Fruit fly (Drosophila melanogaster) whole organism, embryonic: ENCODE results near the gene CG15423.

Source experiments
- Adf1 ChIP-seq: fragments of 200-800 bp; sonication (Bioruptor generic); IDR thresholded peaks from 2 replicates; pipeline ENCODE4 v1.3.6; 2022; ENCODE audit warnings: missing biosample characterization, missing genetic modification characterization
- CG10321 ChIP-seq: fragments of 200-800 bp; sonication (Bioruptor generic); IDR thresholded peaks from 2 replicates; pipeline ENCODE4 v1.3.6; 2022; ENCODE audit warnings: missing biosample characterization, missing genetic modification characterization
- CG10543 ChIP-seq: fragments of 200-800 bp; sonication (Bioruptor generic); optimal IDR thresholded peaks from 3 replicates; lab custom pipeline; 2017; ENCODE audit warnings: missing biosample characterization, mild to moderate bottlenecking, missing genetic modification characterization, moderate library complexity
- CG13775 ChIP-seq: fragments of 200-800 bp; sonication (Bioruptor generic); optimal IDR thresholded peaks from 3 replicates; lab custom pipeline; 2017; ENCODE audit warnings: missing biosample characterization, mild to moderate bottlenecking, missing genetic modification characterization
- CG15479 ChIP-seq: fragments of 200-800 bp; sonication (Bioruptor generic); optimal IDR thresholded peaks from 3 replicates; lab custom pipeline; 2019; ENCODE audit warnings: missing biosample characterization, mild to moderate bottlenecking, missing genetic modification characterization, moderate library complexity
- CG2199 ChIP-seq: fragments of 200-800 bp; sonication (Bioruptor generic); IDR thresholded peaks from 3 replicates; pipeline ENCODE4 v1.3.6; 2022; ENCODE audit warnings: missing biosample characterization, missing genetic modification characterization
- CG2889 ChIP-seq: fragments of 200-800 bp; sonication (Bioruptor generic); IDR thresholded peaks from 3 replicates; pipeline ENCODE4 v1.3.6; 2022; ENCODE audit warnings: missing biosample characterization, missing genetic modification characterization
- CG31441 ChIP-seq: fragments of 200-800 bp; sonication (Bioruptor generic); IDR thresholded peaks from 2 replicates; pipeline ENCODE4 v1.3.6; 2022; ENCODE audit warnings: missing biosample characterization, missing genetic modification characterization
- CG3163 ChIP-seq: fragments of 200-800 bp; sonication (Bioruptor generic); optimal IDR thresholded peaks from 3 replicates; lab custom pipeline; 2016; ENCODE audit warnings: missing biosample characterization, missing genetic modification characterization
- CG6791 ChIP-seq: fragments of 200-800 bp; sonication (Bioruptor generic); IDR thresholded peaks from 3 replicates; pipeline ENCODE4 v1.3.6; 2022; ENCODE audit warnings: missing biosample characterization, missing genetic modification characterization; ENCODE audit not compliant: partially characterized antibody
- CG8290 ChIP-seq, 3 experiments: fragments of 200-800 bp; sonication (Bioruptor generic); optimal IDR thresholded peaks; 2 replicates each; lab custom pipeline; 2016 to 2019; ENCODE audit warnings: missing biosample characterization in 3 of 3, missing genetic modification characterization in 3 of 3, mild to moderate bottlenecking in 2 of 3, moderate library complexity in 1 of 3
- CG8924 ChIP-seq: fragments of 200-800 bp; optimal IDR thresholded peaks from 3 replicates; lab custom pipeline; 2019; ENCODE audit warnings: missing biosample characterization, mild to moderate bottlenecking, missing genetic modification characterization, moderate library complexity
- Dad ChIP-seq: fragments of 200-800 bp; sonication (Bioruptor generic); optimal IDR thresholded peaks from 3 replicates; lab custom pipeline; 2016; ENCODE audit warnings: missing biosample characterization, missing genetic modification characterization
- HLHmδ ChIP-seq: fragments of 200-800 bp; sonication (Bioruptor generic); optimal IDR thresholded peaks from 2 replicates; lab custom pipeline; 2018; ENCODE audit warnings: missing biosample characterization, mild to moderate bottlenecking, missing genetic modification characterization, moderate library complexity
- HmgD ChIP-seq: fragments of 200-800 bp; sonication (Bioruptor generic); optimal IDR thresholded peaks from 3 replicates; lab custom pipeline; 2016; ENCODE audit warnings: missing biosample characterization, missing genetic modification characterization
- Hmr ChIP-seq: fragments of 200-800 bp; sonication (Bioruptor generic); optimal IDR thresholded peaks from 3 replicates; lab custom pipeline; 2017; ENCODE audit warnings: mild to moderate bottlenecking, missing biosample characterization, missing genetic modification reagents, missing genetic modification characterization
- Jarid2 ChIP-seq: fragments of 200-800 bp; sonication (Bioruptor generic); optimal IDR thresholded peaks from 3 replicates; lab custom pipeline; 2017; ENCODE audit warnings: mild to moderate bottlenecking, missing biosample characterization, missing genetic modification reagents, missing genetic modification characterization
- Mad ChIP-seq: fragments of 200-800 bp; sonication (Bioruptor generic); optimal IDR thresholded peaks from 2 replicates; lab custom pipeline; 2016; ENCODE audit warnings: missing biosample characterization, missing genetic modification characterization
- Med ChIP-seq: fragments of 200-800 bp; sonication (Bioruptor generic); peaks from one replicate; lab custom pipeline; 2016; ENCODE audit warnings: missing biosample characterization, missing genetic modification characterization, mild to moderate bottlenecking, inconsistent platforms, moderate library complexity
- Rfx ChIP-seq: fragments of 200-800 bp; sonication (Bioruptor generic); IDR thresholded peaks from 2 replicates; pipeline ENCODE4 v1.3.6; 2022; ENCODE audit warnings: missing biosample characterization, missing genetic modification characterization
- Sox100B ChIP-seq: fragments of 200-800 bp; sonication (Bioruptor generic); optimal IDR thresholded peaks from 3 replicates; lab custom pipeline; 2018; ENCODE audit warnings: missing biosample characterization, mild to moderate bottlenecking, missing genetic modification characterization
- Trl ChIP-seq, 3 experiments: fragments of >200 bp in 2 of 3; fragments of 200-800 bp in 1 of 3; sonication (Bioruptor generic) in 1 of 3; optimal IDR thresholded peaks; 2 replicates in 1 of 3; 3 replicates in 2 of 3; lab custom pipeline; 2016 to 2017; ENCODE audit warnings: missing biosample characterization in 1 of 3, missing genetic modification characterization in 1 of 3
- abd-A ChIP-seq: fragments of 200-800 bp; sonication (Bioruptor generic); optimal IDR thresholded peaks from 3 replicates; lab custom pipeline; 2019; ENCODE audit warnings: missing biosample characterization, mild to moderate bottlenecking, missing genetic modification characterization, moderate library complexity
- cg ChIP-seq: fragments of 200-800 bp; sonication (Bioruptor generic); optimal IDR thresholded peaks from 3 replicates; lab custom pipeline; 2019; ENCODE audit warnings: missing biosample characterization, mild to moderate bottlenecking, missing genetic modification characterization, moderate library complexity
- chif ChIP-seq, 2 experiments: fragments of 200-800 bp; sonication (Bioruptor generic); optimal IDR thresholded peaks; 3 replicates each; lab custom pipeline; 2016; ENCODE audit warnings: missing biosample characterization in 2 of 2, missing genetic modification characterization in 2 of 2
- chinmo ChIP-seq: fragments of 200-800 bp; sonication (Bioruptor generic); IDR thresholded peaks from 4 replicates; pipeline ENCODE4 v1.3.6; 2022; ENCODE audit warnings: missing biosample characterization, missing genetic modification characterization; ENCODE audit not compliant: partially characterized antibody
- chn ChIP-seq: fragments of 200-800 bp; sonication (Bioruptor generic); optimal IDR thresholded peaks from 2 replicates; lab custom pipeline; 2016; ENCODE audit warnings: missing biosample characterization, missing genetic modification characterization
- ci ChIP-seq: fragments of 200-800 bp; sonication (Bioruptor generic); IDR thresholded peaks from 3 replicates; pipeline ENCODE4 v1.3.6; 2022; ENCODE audit warnings: missing biosample characterization, missing genetic modification characterization
- ewg ChIP-seq: fragments of 200-800 bp; sonication (Bioruptor generic); optimal IDR thresholded peaks from 3 replicates; lab custom pipeline; 2017; ENCODE audit warnings: mild to moderate bottlenecking, missing biosample characterization, missing genetic modification reagents, missing genetic modification characterization
- gt ChIP-seq: fragments of 200-800 bp; sonication (Bioruptor generic); IDR thresholded peaks from 2 replicates; pipeline ENCODE4 v1.3.6; 2022; ENCODE audit warnings: missing biosample characterization, missing genetic modification characterization
- ham ChIP-seq: fragments of 200-800 bp; sonication (Bioruptor generic); IDR thresholded peaks from 2 replicates; pipeline ENCODE4 v1.3.6; 2022; ENCODE audit warnings: missing biosample characterization, missing genetic modification characterization
- her ChIP-seq: fragments of 200-800 bp; sonication (Bioruptor generic); optimal IDR thresholded peaks from 2 replicates; lab custom pipeline; 2016; ENCODE audit warnings: missing biosample characterization, missing genetic modification characterization
- insv ChIP-seq, 2 experiments: fragments of 200-800 bp; sonication (Bioruptor generic); optimal IDR thresholded peaks; 3 replicates each; lab custom pipeline; 2016 to 2018; ENCODE audit warnings: missing biosample characterization in 2 of 2, missing genetic modification characterization in 2 of 2
- inv ChIP-seq: fragments of 200-800 bp; sonication (Bioruptor generic); IDR thresholded peaks from 2 replicates; pipeline ENCODE4 v1.3.6; 2022; ENCODE audit warnings: missing biosample characterization, missing genetic modification characterization; ENCODE audit not compliant: partially characterized antibody
- kay ChIP-seq: fragments of 200-800 bp; sonication (Bioruptor generic); optimal IDR thresholded peaks from 2 replicates; lab custom pipeline; 2016; ENCODE audit warnings: missing biosample characterization, missing genetic modification characterization
- kni ChIP-seq: fragments of 200-800 bp; sonication (Bioruptor generic); optimal IDR thresholded peaks from 3 replicates; lab custom pipeline; 2017; ENCODE audit warnings: mild to moderate bottlenecking, missing biosample characterization, missing genetic modification reagents, missing genetic modification characterization
- lmd ChIP-seq: fragments of 200-800 bp; sonication (Bioruptor generic); IDR thresholded peaks from 2 replicates; pipeline ENCODE4 v1.3.6; 2022; ENCODE audit warnings: missing biosample characterization, missing genetic modification characterization
- pros ChIP-seq: fragments of 200-800 bp; sonication (Bioruptor generic); optimal IDR thresholded peaks from 3 replicates; lab custom pipeline; 2019; ENCODE audit warnings: missing biosample characterization, mild to moderate bottlenecking, missing genetic modification characterization, moderate library complexity
- scrt ChIP-seq: fragments of 200-800 bp; sonication (Bioruptor generic); optimal IDR thresholded peaks from 2 replicates; lab custom pipeline; 2018; ENCODE audit warnings: missing biosample characterization, mild to moderate bottlenecking, missing genetic modification characterization, moderate library complexity
- sqz ChIP-seq: fragments of 200-800 bp; sonication (Bioruptor generic); optimal IDR thresholded peaks from 3 replicates; lab custom pipeline; 2018; ENCODE audit warnings: missing biosample characterization, mild to moderate bottlenecking, missing genetic modification characterization
- sr ChIP-seq: fragments of 200-800 bp; sonication (Bioruptor generic); IDR thresholded peaks from 3 replicates; pipeline ENCODE4 v1.3.6; 2022; ENCODE audit warnings: missing biosample characterization, missing genetic modification characterization
- sug ChIP-seq: fragments of 200-800 bp; optimal IDR thresholded peaks from 2 replicates; lab custom pipeline; 2019; ENCODE audit warnings: missing biosample characterization, mild to moderate bottlenecking, missing genetic modification characterization, moderate library complexity
- tll ChIP-seq, 2 experiments: fragments of 200-800 bp in 1 of 2; fragments of >200 bp in 1 of 2; sonication (Bioruptor generic) in 1 of 2; optimal IDR thresholded peaks; 2 replicates each; lab custom pipeline; 2017 to 2019; ENCODE audit warnings: missing biosample characterization in 2 of 2, missing genetic modification characterization in 2 of 2, mild to moderate bottlenecking in 1 of 2, moderate library complexity in 1 of 2
- trh ChIP-seq: fragments of 200-800 bp; sonication (Bioruptor generic); optimal IDR thresholded peaks from 2 replicates; lab custom pipeline; 2016; ENCODE audit warnings: missing biosample characterization, missing genetic modification characterization
- twi ChIP-seq: fragments of 200-800 bp; optimal IDR thresholded peaks from 2 replicates; lab custom pipeline; 2019; ENCODE audit warnings: missing biosample characterization, mild to moderate bottlenecking, missing genetic modification characterization, moderate library complexity
- vfl ChIP-seq: fragments of 200-800 bp; sonication (Bioruptor generic); optimal IDR thresholded peaks from 2 replicates; lab custom pipeline; 2016; ENCODE audit warnings: missing biosample characterization, missing genetic modification characterization
- vvl ChIP-seq: fragments of 200-800 bp; sonication (Bioruptor generic); IDR thresholded peaks from 2 replicates; pipeline ENCODE4 v1.3.6; 2022; ENCODE audit warnings: missing biosample characterization, missing genetic modification characterization

CG15423 gene

dm6 chr2L:4031203-4032096 lies 25.6 kb downstream of the CG15423 start, which contains the start of gene ed (continued):
- TF ChIP-seq CG31441 (GFP tag; lab: Robert Waterston, UW) (no peak), chn (GFP tag; lab: Kevin White, UChicago) (no peak), CG10321 (GFP tag; lab: Robert Waterston, UW) (peak; percentile 76), Hmr (GFP tag; lab: Kevin White, UChicago) (peak; percentile 2), CG8290 (GFP tag; optimal IDR thresholded peaks at IDR 0.05; lab: Kevin White, UChicago) (no peak), CG8290 (tag; optimal IDR thresholded peaks at IDR 0.05; lab: Kevin White, UChicago) (peak in 1 of 2 experiments; percentile 38), kay (GFP tag; lab: Kevin White, UChicago) (peak; percentile 24), HLHmδ (GFP tag; lab: Kevin White, UChicago) (no peak), sqz (GFP tag; lab: Kevin White, UChicago) (peak; percentile 89), Jarid2 (peak; percentile 90), abd-A (no peak), cg (GFP tag; lab: Kevin White, UChicago) (peak; percentile 83), Rfx (0 out of 2 replicates have a peak, but pooled peaks have one; percentile 7), Mad (peak; percentile 18), CG10543 (GFP tag; lab: Kevin White, UChicago) (peak; percentile 5), CG3163 (GFP tag; lab: Kevin White, UChicago) (peak; percentile 74), her (peak; percentile 69), Adf1 (GFP tag; lab: Robert Waterston, UW) (peak; percentile 30; the same call in 1 of the 2 replicates), chinmo (peak; percentile 65; the same call in 1 of the 4 replicates), Med (GFP tag; lab: Kevin White, UChicago) (peak; percentile 34), ci (GFP tag; lab: Robert Waterston, UW) (peak; percentile 69), CG2889 (GFP tag; lab: Robert Waterston, UW) (no peak), CG2199 (peak; percentile 23; the same call in 2 of the 3 replicates), Trl (optimal IDR thresholded peaks at IDR 0.05; lab: Kevin White, UChicago) (peak in 1 of 2 experiments; percentile 42), Trl (GFP tag; optimal IDR thresholded peaks at IDR 0.05; lab: Kevin White, UChicago) (no peak), ewg (GFP tag; lab: Kevin White, UChicago) (no peak), vfl (GFP tag; lab: Kevin White, UChicago) (peak; percentile 10), chif (GFP tag; optimal IDR thresholded peaks at IDR 0.05; lab: Kevin White, UChicago) (peak in 1 of 2 experiments; percentile 6), kni (GFP tag; lab: Kevin White, UChicago) (peak; percentile 69), Sox100B (peak; percentile 4), ham (GFP tag; lab: Robert Waterston, UW) (no peak), HmgD (GFP tag; lab: Kevin White, UChicago) (no peak), insv (GFP tag; optimal IDR thresholded peaks at IDR 0.05; lab: Kevin White, UChicago) (peak in 1 of 2 experiments; percentile 6), Dad (GFP tag; lab: Kevin White, UChicago) (no peak)

dm6 chr2L:4034300-4034699 lies 28.5 kb downstream of the CG15423 start:
- TF ChIP-seq vvl (GFP tag; lab: Robert Waterston, UW) (no peak), sr (GFP tag; lab: Robert Waterston, UW) (no peak), CG6791 (no peak), lmd (GFP tag; lab: Robert Waterston, UW) (no peak), sug (no peak), CG8924 (tag; lab: Kevin White, UChicago) (peak; percentile 0), tll (GFP tag; optimal IDR thresholded peaks at IDR 0.05; lab: Kevin White, UChicago) (peak in 1 of 2 experiments; percentile 33), twi (tag; lab: Kevin White, UChicago) (peak; percentile 52), CG15479 (GFP tag; lab: Kevin White, UChicago) (peak; percentile 44), her (no peak), scrt (GFP tag; lab: Kevin White, UChicago) (no peak), trh (GFP tag; lab: Kevin White, UChicago) (no peak), pros (GFP tag; lab: Kevin White, UChicago) (peak; percentile 90), CG13775 (no peak), CG2199 (peak; percentile 40; the same call in 1 of the 3 replicates), gt (GFP tag; lab: Robert Waterston, UW) (no peak), inv (no peak)
